Fruit fly (Drosophila melanogaster) S2 (cell line): ENCODE measurements around the gene CG10011.

Experiments
- CG8478 ChIP-seq: fragments of >200 bp; optimal IDR thresholded peaks from 2 replicates; lab custom pipeline; 2018
- CTCF ChIP-seq, 2 experiments: fragments of >200 bp; optimal IDR thresholded peaks; 2 replicates each; lab custom pipeline; 2018

- no peak for TF ChIP-seq CG8478 (lab: Kevin White, UChicago)
- TF ChIP-seq CTCF (optimal IDR thresholded peaks at IDR 0.05; lab: Kevin White, UChicago): no peak
These were observed 52.3 kb downstream of the CG10011 start for dm6 chr3R:28582629-28583028.
